Worm (Caenorhabditis elegans): ENCODE measurements around the gene C32D5.12.

The C32D5.12 gene

ce11 chrII:6370110-6370509 lies 11.3 kb upstream of the C32D5.12 start:
- TF ChIP-seq eor-1 (tag; optimal IDR thresholded peaks at IDR 0.05) (no peak), nhr-12 (tag; optimal IDR thresholded peaks at IDR 0.05) (no peak), ceh-28 (tag; optimal IDR thresholded peaks at IDR 0.05) (peak; percentile 83), fkh-10 (GFP tag; optimal IDR thresholded peaks at IDR 0.05) (peak; percentile 25), lin-39 (tag; optimal IDR thresholded peaks at IDR 0.05) (peak; percentile 83), fos-1 (tag; optimal IDR thresholded peaks at IDR 0.05) (no peak), ztf-4 (tag; optimal IDR thresholded peaks at IDR 0.05) (no peak), ceh-16 (tag; optimal IDR thresholded peaks at IDR 0.05) (no peak), snpc-4 (tag; optimal IDR thresholded peaks at IDR 0.05) (peak; percentile 64), aly-2 (tag; optimal IDR thresholded peaks at IDR 0.05) (no peak), elt-1 (tag; optimal IDR thresholded peaks at IDR 0.05) (no peak), pqm-1 (tag; optimal IDR thresholded peaks at IDR 0.05) (peak; percentile 70), R02D3.7 (tag; optimal IDR thresholded peaks at IDR 0.05) (peak; percentile 53), unc-39 (tag; optimal IDR thresholded peaks at IDR 0.05) (no peak), hmg-11 (tag; optimal IDR thresholded peaks at IDR 0.05) (peak; percentile 89), egl-27 (tag; optimal IDR thresholded peaks at IDR 0.05) (peak; percentile 14), nfya-1 (tag; optimal IDR thresholded peaks at IDR 0.05; ENCODE audit: insufficient read depth) (peak; percentile 89), nhr-43 (tag; optimal IDR thresholded peaks at IDR 0.05; ENCODE audit: poor library complexity, severe bottlenecking) (peak; percentile 67), ztf-11 (tag; optimal IDR thresholded peaks at IDR 0.05) (no peak), nhr-67 (tag; optimal IDR thresholded peaks at IDR 0.05) (no peak), unc-62 (GFP tag; optimal IDR thresholded peaks at IDR 0.05) (no peak), mdl-1 (tag; optimal IDR thresholded peaks at IDR 0.05) (peak; percentile 85), lin-15B (tag; optimal IDR thresholded peaks at IDR 0.05) (peak; percentile 93), daf-12 (tag; optimal IDR thresholded peaks at IDR 0.05) (no peak), jun-1 (tag; optimal IDR thresholded peaks at IDR 0.05) (peak; percentile 51), zag-1 (tag; optimal IDR thresholded peaks at IDR 0.05) (no peak), lsy-12 (tag; optimal IDR thresholded peaks at IDR 0.05) (peak; percentile 52), ceh-9 (tag; optimal IDR thresholded peaks at IDR 0.05) (no peak), nhr-23 (tag; optimal IDR thresholded peaks at IDR 0.05) (peak; percentile 82), nhr-25 (tag; optimal IDR thresholded peaks at IDR 0.05) (peak; percentile 92), tbx-2 (tag; optimal IDR thresholded peaks at IDR 0.05) (peak; percentile 32), elt-2 (tag; optimal IDR thresholded peaks at IDR 0.05) (peak; percentile 70), nhr-237 (tag; optimal IDR thresholded peaks at IDR 0.05) (no peak), nhr-11 (tag; optimal IDR thresholded peaks at IDR 0.05) (peak; percentile 5), egl-5 (tag; optimal IDR thresholded peaks at IDR 0.05) (peak; percentile 35), pha-4 (tag; optimal IDR thresholded peaks at IDR 0.05) (peak; percentile 83), skn-1 (tag; optimal IDR thresholded peaks at IDR 0.05) (peak; percentile 4), fkh-2 (tag; optimal IDR thresholded peaks at IDR 0.05) (no peak), elt-3 (tag; optimal IDR thresholded peaks at IDR 0.05) (no peak), ZK546.5 (tag; optimal IDR thresholded peaks at IDR 0.05) (no peak), ama-1 (optimal IDR thresholded peaks at IDR 0.05) (no peak), nhr-77 (tag; optimal IDR thresholded peaks at IDR 0.05) (no peak), ceh-82 (tag; optimal IDR thresholded peaks at IDR 0.05) (peak; percentile 39), mml-1 (tag; optimal IDR thresholded peaks at IDR 0.05) (no peak), sea-2 (GFP tag; optimal IDR thresholded peaks at IDR 0.05) (no peak), nhr-28 (tag; optimal IDR thresholded peaks at IDR 0.05) (no peak), nhr-76 (tag; optimal IDR thresholded peaks at IDR 0.05) (no peak)

DNA sequence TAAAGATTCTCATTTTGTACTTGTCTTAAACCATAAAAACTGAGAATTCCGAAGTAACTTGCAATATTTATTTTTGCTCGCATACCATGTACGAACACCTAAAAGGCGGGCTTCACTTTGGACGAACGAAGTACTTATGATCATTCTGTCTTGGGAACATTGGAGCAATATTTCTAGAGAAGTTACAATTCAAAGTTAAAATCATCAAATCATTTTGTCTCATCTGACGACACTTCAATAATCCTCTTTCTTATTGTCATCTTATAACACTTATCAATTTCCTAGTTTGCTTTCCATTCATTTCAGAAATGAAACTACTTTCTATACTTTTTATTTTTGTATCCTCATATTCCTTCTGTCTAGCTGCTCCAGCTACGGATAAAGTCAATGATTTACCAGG lies 7.9 kb upstream of the C32D5.12 start, which contains the start of gene ctsa-4.1:
ctsa-4.1 (plus strand) TSS at position 301 of the 400 bp plus-strand sequence.
- no peak for TF ChIP-seq tbx-2 (tag; optimal IDR thresholded peaks at IDR 0.05)
- TF ChIP-seq nhr-67 (tag; optimal IDR thresholded peaks at IDR 0.05) = no peak
- TF ChIP-seq elt-3 (tag; optimal IDR thresholded peaks at IDR 0.05) = no peak
- no peak for TF ChIP-seq mml-1 (tag; optimal IDR thresholded peaks at IDR 0.05)
- no peak for TF ChIP-seq eor-1 (tag; optimal IDR thresholded peaks at IDR 0.05)
- no peak for TF ChIP-seq ceh-9 (tag; optimal IDR thresholded peaks at IDR 0.05)
- TF ChIP-seq lin-15B (tag; optimal IDR thresholded peaks at IDR 0.05) = no peak
- no peak for TF ChIP-seq nhr-77 (tag; optimal IDR thresholded peaks at IDR 0.05)
- TF ChIP-seq snpc-4 (tag; optimal IDR thresholded peaks at IDR 0.05) = no peak
- TF ChIP-seq ztf-11 (tag; optimal IDR thresholded peaks at IDR 0.05) = no peak
- no peak for TF ChIP-seq nhr-23 (tag; optimal IDR thresholded peaks at IDR 0.05)
- no peak for TF ChIP-seq pha-4 (tag; optimal IDR thresholded peaks at IDR 0.05)
- TF ChIP-seq lin-39 (tag; optimal IDR thresholded peaks at IDR 0.05) = no peak
- no peak for TF ChIP-seq nhr-43 (tag; optimal IDR thresholded peaks at IDR 0.05; ENCODE audit: poor library complexity, severe bottlenecking)
- no peak for TF ChIP-seq lsy-12 (tag; optimal IDR thresholded peaks at IDR 0.05)
- TF ChIP-seq fos-1 (tag; optimal IDR thresholded peaks at IDR 0.05) = no peak
- no peak for TF ChIP-seq ztf-4 (tag; optimal IDR thresholded peaks at IDR 0.05)
- TF ChIP-seq unc-62 (GFP tag; optimal IDR thresholded peaks at IDR 0.05) = no peak
- no peak for TF ChIP-seq nhr-237 (tag; optimal IDR thresholded peaks at IDR 0.05)

Measured in whole organism, L3 larva.